Worm (Caenorhabditis elegans): Measurements from ENCODE around the gene F53C11.1.

- TF ChIP-seq ama-1 (optimal IDR thresholded peaks at IDR 0.05) = no peak
- peak; percentile 92 for TF ChIP-seq ceh-31 (tag; optimal IDR thresholded peaks at IDR 0.05)
- TF ChIP-seq ceh-24 (tag; optimal IDR thresholded peaks at IDR 0.05) = no peak
These were observed 13.8 kb downstream of the F53C11.1 start for ce11 chrV:13789362-13789761.

All from whole organism, late embryonic.